Worm (Caenorhabditis elegans) whole organism, young adult: ENCODE results near the gene idpc-5.

Source experiments
- B0035.1 ChIP-seq: sonication (generic microtip); optimal IDR thresholded peaks from 2 replicates; lab custom pipeline; 2016; ENCODE audit warnings: missing genetic modification characterization, mild to moderate bottlenecking, missing compliant biosample characterization, missing genotype, missing genetic modification reagents
- B0336.3 ChIP-seq: fragments of 200-800 bp; sonication (Bioruptor generic); IDR thresholded peaks from 2 replicates; pipeline ENCODE4 v1.3.6; 2022; ENCODE audit warnings: missing genetic modification characterization, missing compliant biosample characterization
- F10E7.11 ChIP-seq: sonication (generic microtip); optimal IDR thresholded peaks from 2 replicates; lab custom pipeline; 2017; ENCODE audit warnings: mild to moderate bottlenecking, missing genetic modification characterization, moderate library complexity, missing compliant biosample characterization
- F22D6.2 ChIP-seq: sonication (generic microtip); optimal IDR thresholded peaks from 2 replicates; lab custom pipeline; 2016; ENCODE audit warnings: mild to moderate bottlenecking, missing genetic modification characterization, missing compliant biosample characterization
- F23B12.7 ChIP-seq: sonication (generic microtip); optimal IDR thresholded peaks from 2 replicates; lab custom pipeline; 2017; ENCODE audit warnings: missing genetic modification characterization, mild to moderate bottlenecking, missing compliant biosample characterization, antibody characterized with exemption, moderate library complexity; ENCODE audit not compliant: insufficient read depth
- F55B11.4 ChIP-seq: sonication (generic microtip); optimal IDR thresholded peaks from 2 replicates; lab custom pipeline; 2016; ENCODE audit warnings: missing compliant biosample characterization, missing genetic modification characterization, borderline replicate concordance; ENCODE audit not compliant: insufficient read depth
- T26A5.8 ChIP-seq: sonication (generic microtip); optimal IDR thresholded peaks from 2 replicates; lab custom pipeline; 2016; ENCODE audit warnings: missing genetic modification characterization, missing compliant biosample characterization
- Y56A3A.18 ChIP-seq: fragments of 200-800 bp; sonication (Bioruptor generic); IDR thresholded peaks from 2 replicates; pipeline ENCODE4 v1.3.6; 2022; ENCODE audit warnings: missing genetic modification reagents, missing genetic modification characterization, missing compliant biosample characterization
- ZK185.1 ChIP-seq: sonication (generic microtip); optimal IDR thresholded peaks from 2 replicates; lab custom pipeline; 2016; ENCODE audit warnings: mild to moderate bottlenecking, missing genetic modification characterization, missing compliant biosample characterization; ENCODE audit not compliant: poor library complexity, severe bottlenecking
- aptf-3 ChIP-seq: fragments of 200-800 bp; sonication (Bioruptor generic); IDR thresholded peaks from 2 replicates; pipeline ENCODE4 v1.3.6; 2022; ENCODE audit warnings: missing genetic modification characterization, missing compliant biosample characterization
- athp-1 ChIP-seq: sonication (generic microtip); optimal IDR thresholded peaks from 2 replicates; lab custom pipeline; 2017; ENCODE audit warnings: mild to moderate bottlenecking, missing genetic modification characterization, missing compliant biosample characterization
- attf-3 ChIP-seq: fragments of 200-800 bp; sonication (Bioruptor generic); conservative IDR thresholded peaks from 2 replicates; pipeline ENCODE4 v1.3.6; 2022; ENCODE audit warnings: missing genetic modification reagents, missing genetic modification characterization, missing compliant biosample characterization
- cebp-2 ChIP-seq: fragments of 200-800 bp; sonication (Bioruptor generic); IDR thresholded peaks from 2 replicates; pipeline ENCODE4 v1.3.6; 2022; ENCODE audit warnings: missing genetic modification characterization, missing compliant biosample characterization
- ceh-79 ChIP-seq: sonication (generic microtip); optimal IDR thresholded peaks from 2 replicates; lab custom pipeline; 2017; ENCODE audit warnings: mild to moderate bottlenecking, missing genetic modification characterization, missing compliant biosample characterization
- die-1 ChIP-seq: sonication (generic microtip); optimal IDR thresholded peaks from 2 replicates; lab custom pipeline; 2016; ENCODE audit warnings: missing genotype, mild to moderate bottlenecking, missing genetic modification characterization, missing compliant biosample characterization
- dox-1 ChIP-seq: fragments of 200-800 bp; sonication (Bioruptor generic); IDR thresholded peaks from 2 replicates; pipeline ENCODE4 v1.3.6; 2022; ENCODE audit warnings: missing genetic modification reagents, missing genetic modification characterization, missing compliant biosample characterization
- efl-1 ChIP-seq: fragments of 150-350 bp; optimal IDR thresholded peaks from 2 replicates; lab custom pipeline; 2014; ENCODE audit warnings: missing biosample characterization, missing genetic modification reagents, missing genetic modification characterization
- egrh-3 ChIP-seq: fragments of 200-800 bp; sonication (Bioruptor generic); IDR thresholded peaks from 2 replicates; pipeline ENCODE4 v1.3.6; 2022; ENCODE audit warnings: missing genetic modification reagents, missing genetic modification characterization, missing compliant biosample characterization
- hlh-26 ChIP-seq: fragments of 200-800 bp; sonication (Bioruptor generic); conservative IDR thresholded peaks from 2 replicates; pipeline ENCODE4 v1.3.6; 2022; ENCODE audit warnings: missing genetic modification reagents, missing genetic modification characterization, missing compliant biosample characterization
- let-607 ChIP-seq, 2 experiments: fragments of 200-800 bp in 1 of 2; sonication (Bioruptor generic) in 1 of 2; sonication (generic microtip) in 1 of 2; optimal IDR thresholded peaks; 2 replicates each; lab custom pipeline; 2016 to 2018; ENCODE audit warnings: mild to moderate bottlenecking in 2 of 2, missing compliant biosample characterization in 2 of 2, missing genetic modification characterization in 2 of 2, moderate library complexity in 2 of 2, missing genotype in 1 of 2
- lin-35 ChIP-seq, 3 experiments: fragments of 150-350 bp in 2 of 3; sonication (generic microtip) in 1 of 3; optimal IDR thresholded peaks; 2 replicates each; lab custom pipeline; 2014 to 2018; ENCODE audit warnings: missing biosample characterization in 3 of 3, missing genetic modification characterization in 3 of 3, missing genetic modification reagents in 3 of 3
- lin-40 ChIP-seq: sonication (generic microtip); optimal IDR thresholded peaks from 2 replicates; lab custom pipeline; 2016; ENCODE audit warnings: missing genetic modification characterization, mild to moderate bottlenecking, missing compliant biosample characterization, missing genotype, missing genetic modification reagents
- lsy-27 ChIP-seq: sonication (generic microtip); optimal IDR thresholded peaks from 2 replicates; lab custom pipeline; 2017; ENCODE audit warnings: missing genetic modification characterization, mild to moderate bottlenecking, missing compliant biosample characterization, antibody characterized with exemption, missing genotype, borderline replicate concordance; ENCODE audit not compliant: insufficient read depth
- madf-3 ChIP-seq: fragments of 200-800 bp; sonication (Bioruptor generic); IDR thresholded peaks from 2 replicates; pipeline ENCODE4 v1.3.6; 2022; ENCODE audit warnings: missing genetic modification reagents, missing genetic modification characterization, missing compliant biosample characterization
- mcd-1 ChIP-seq: fragments of 200-800 bp; sonication (Bioruptor generic); IDR thresholded peaks from 2 replicates; pipeline ENCODE4 v1.3.6; 2022; ENCODE audit warnings: missing genetic modification reagents, missing genetic modification characterization, missing compliant biosample characterization
- mel-28 ChIP-seq: sonication (generic microtip); optimal IDR thresholded peaks from 2 replicates; lab custom pipeline; 2016; ENCODE audit warnings: borderline replicate concordance, mild to moderate bottlenecking, missing genetic modification characterization, missing compliant biosample characterization
- nfya-2 ChIP-seq: fragments of 200-800 bp; sonication (Bioruptor generic); IDR thresholded peaks from 2 replicates; pipeline ENCODE4 v1.3.6; 2022; ENCODE audit warnings: missing genetic modification reagents, missing genetic modification characterization, missing compliant biosample characterization
- nhr-27 ChIP-seq: fragments of 200-800 bp; sonication (Bioruptor generic); optimal IDR thresholded peaks from 2 replicates; lab custom pipeline; 2018; ENCODE audit warnings: mild to moderate bottlenecking, missing genetic modification characterization, moderate library complexity, missing compliant biosample characterization
- nhr-80 ChIP-seq: sonication (generic microtip); optimal IDR thresholded peaks from 2 replicates; lab custom pipeline; 2016; ENCODE audit warnings: missing genetic modification characterization, missing compliant biosample characterization
- pbrm-1 ChIP-seq: fragments of 200-800 bp; sonication (Bioruptor generic); IDR thresholded peaks from 2 replicates; pipeline ENCODE4 v1.3.6; 2022; ENCODE audit warnings: missing genetic modification reagents, missing genetic modification characterization, missing compliant biosample characterization
- repo-1 ChIP-seq: sonication (generic microtip); optimal IDR thresholded peaks from 2 replicates; lab custom pipeline; 2017; ENCODE audit warnings: mild to moderate bottlenecking, missing genetic modification characterization, missing compliant biosample characterization
- sdz-38 ChIP-seq: sonication (generic microtip); optimal IDR thresholded peaks from 2 replicates; lab custom pipeline; 2016; ENCODE audit warnings: missing genotype, missing genetic modification characterization, missing compliant biosample characterization
- snpc-1.1 ChIP-seq: sonication (generic microtip); optimal IDR thresholded peaks from 2 replicates; lab custom pipeline; 2017; ENCODE audit warnings: missing genetic modification characterization, mild to moderate bottlenecking, missing compliant biosample characterization, antibody characterized with exemption, moderate library complexity, missing genotype, missing genetic modification reagents; ENCODE audit not compliant: insufficient read depth
- unc-62 ChIP-seq: fragments of 150-350 bp; optimal IDR thresholded peaks from 2 replicates; lab custom pipeline; 2014; ENCODE audit warnings: missing biosample characterization, missing genetic modification reagents, missing genetic modification characterization
- zfh-2 ChIP-seq: fragments of 200-800 bp; sonication (Bioruptor generic); conservative IDR thresholded peaks from 2 replicates; pipeline ENCODE4 v1.3.6; 2022; ENCODE audit warnings: missing genetic modification reagents, missing genetic modification characterization, missing compliant biosample characterization
- ztf-25 ChIP-seq: fragments of 200-800 bp; sonication (Bioruptor generic); IDR thresholded peaks from 2 replicates; pipeline ENCODE4 v1.3.6; 2022; ENCODE audit warnings: missing genetic modification reagents, missing genetic modification characterization, missing compliant biosample characterization
- ztf-6 ChIP-seq: fragments of 200-800 bp; sonication (Bioruptor generic); IDR thresholded peaks from 2 replicates; pipeline ENCODE4 v1.3.6; 2022; ENCODE audit warnings: missing genetic modification reagents, missing genetic modification characterization, missing compliant biosample characterization

idpc-5 gene

DNA sequence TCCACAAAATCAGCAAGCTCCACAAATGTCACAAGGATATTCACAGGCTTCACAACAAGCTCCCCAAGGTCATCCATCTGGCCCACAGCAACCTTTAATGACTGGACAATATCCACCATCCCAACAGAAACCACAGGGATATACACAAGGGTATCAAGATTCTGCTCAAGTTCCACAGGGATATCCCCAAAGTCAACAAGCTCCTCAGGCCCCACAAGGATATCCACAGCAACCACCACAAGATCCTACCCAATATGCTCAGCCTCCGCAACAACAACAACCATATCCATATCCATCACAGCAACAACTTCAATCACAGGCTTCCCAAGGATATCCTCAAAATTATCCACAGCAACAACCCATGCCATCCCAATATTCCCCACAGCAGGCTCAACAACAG lies 6.0 kb downstream of the idpc-5 start:
- TF ChIP-seq nhr-27 (no peak), ztf-25 (GFP tag; lab: Robert Waterston, UW) (no peak), cebp-2 (GFP tag; lab: Robert Waterston, UW) (no peak), zfh-2 (no peak), hlh-26 (GFP tag; lab: Robert Waterston, UW) (no peak), dox-1 (GFP tag; lab: Robert Waterston, UW) (no peak), Y56A3A.18 (no peak), let-607 (tag; optimal IDR thresholded peaks at IDR 0.05; lab: Kevin White, UChicago) (no peak), nfya-2 (no peak), aptf-3 (GFP tag; lab: Robert Waterston, UW) (no peak), athp-1 (no peak), lsy-27 (tag; lab: Kevin White, UChicago) (no peak)

- TF ChIP-seq F23B12.7 (tag; lab: Kevin White, UChicago) (no peak), madf-3 (GFP tag; lab: Robert Waterston, UW) (no peak), zfh-2 (peak; percentile 61), egrh-3 (GFP tag; lab: Robert Waterston, UW) (0 out of 2 replicates have a peak, but pooled peaks have one; percentile 26), ceh-79 (no peak)
These were observed 6.6 kb downstream of the idpc-5 start for ce11 chrV:9616130-9616529.

DNA sequence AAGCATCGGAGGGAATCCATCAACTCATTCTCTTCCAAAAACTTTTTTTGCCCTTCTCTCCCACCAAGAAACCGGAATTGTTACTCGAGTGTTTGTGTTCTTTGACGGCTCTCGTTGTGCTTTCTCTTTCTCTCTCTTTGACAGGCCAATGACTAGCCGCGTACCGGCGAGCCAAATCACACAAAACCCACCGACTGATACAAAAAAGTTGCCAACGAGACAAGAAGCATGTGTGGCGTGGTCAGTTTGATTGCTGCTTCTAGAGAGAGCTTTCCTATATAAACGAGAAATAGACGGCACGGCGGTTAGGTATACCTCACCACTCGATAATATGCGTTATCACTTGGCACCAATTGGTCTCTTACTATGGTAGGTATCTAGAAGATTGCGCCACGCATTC lies 7.0 kb downstream of the idpc-5 start, which contains the start of gene pqn-63:
Gene pqn-63 (plus strand): TSS at position 307 of the 400 bp plus-strand sequence.
- TF ChIP-seq lsy-27 (tag; lab: Kevin White, UChicago) (no peak), let-607 (tag; optimal IDR thresholded peaks at IDR 0.05; lab: Kevin White, UChicago) (peak; percentile 73 to 93), sdz-38 (tag; lab: Kevin White, UChicago) (no peak), mel-28 (tag; lab: Kevin White, UChicago) (no peak), ZK185.1 (tag; lab: Kevin White, UChicago) (no peak), efl-1 (GFP tag; lab: Kevin White, UChicago) (no peak), F22D6.2 (tag; lab: Kevin White, UChicago) (no peak), pbrm-1 (GFP tag; lab: Robert Waterston, UW) (no peak), nhr-80 (peak; percentile 19)

- TF ChIP-seq F55B11.4 (tag; lab: Kevin White, UChicago) = no peak
- TF ChIP-seq snpc-1.1 (tag; lab: Kevin White, UChicago) = no peak
- TF ChIP-seq aptf-3 (GFP tag; lab: Robert Waterston, UW) = no peak
- TF ChIP-seq B0035.1 (tag; lab: Kevin White, UChicago) = no peak
- TF ChIP-seq B0336.3 (GFP tag; lab: Robert Waterston, UW) = no peak
- no peak for TF ChIP-seq ztf-6 (GFP tag; lab: Robert Waterston, UW)
- no peak for TF ChIP-seq nhr-27
- no peak for TF ChIP-seq attf-3 (GFP tag; lab: Robert Waterston, UW)
- no peak for TF ChIP-seq repo-1 (tag; lab: Kevin White, UChicago)
- no peak for TF ChIP-seq mcd-1 (GFP tag; lab: Robert Waterston, UW)
- no peak for TF ChIP-seq die-1 (tag; lab: Kevin White, UChicago)
- TF ChIP-seq lin-40 = no peak
- TF ChIP-seq lin-35 (GFP tag; optimal IDR thresholded peaks at IDR 0.05; lab: Kevin White, UChicago) = no peak
- no peak for TF ChIP-seq T26A5.8 (tag; lab: Kevin White, UChicago)
- TF ChIP-seq F10E7.11 = no peak
- no peak for TF ChIP-seq unc-62 (GFP tag; lab: Kevin White, UChicago)
- TF ChIP-seq nhr-80 = no peak
- TF ChIP-seq, all 124 proteins: peak for 0
These were observed 13.5 kb downstream of the idpc-5 start for ce11 chrV:9609217-9609616.
